Worm (Caenorhabditis elegans): ENCODE data around the gene old-1.

Gene old-1

ce11 chrII:9868698-9869097 is at the start of gene old-1:
Gene old-1, minus strand, starts transcription at chrII:9868747.
- no peak for TF ChIP-seq ceh-83 (GFP tag; optimal IDR thresholded peaks at IDR 0.05)
- no peak for TF ChIP-seq unc-120 (tag; optimal IDR thresholded peaks at IDR 0.05; ENCODE audit: poor library complexity, severe bottlenecking)
- TF ChIP-seq unc-62 (GFP tag; optimal IDR thresholded peaks at IDR 0.05), result no peak
- TF ChIP-seq ceh-39 (tag; optimal IDR thresholded peaks at IDR 0.05), result no peak
- TF ChIP-seq nhr-12 (tag; optimal IDR thresholded peaks at IDR 0.05), result no peak
- no peak for TF ChIP-seq cnd-1 (tag; optimal IDR thresholded peaks at IDR 0.05)
- TF ChIP-seq zip-8 (tag; optimal IDR thresholded peaks at IDR 0.05), result no peak
- no peak for TF ChIP-seq blmp-1 (tag; optimal IDR thresholded peaks at IDR 0.05)
- no peak for TF ChIP-seq M03D4.4 (tag; optimal IDR thresholded peaks at IDR 0.05)
- no peak for TF ChIP-seq mls-2 (tag; optimal IDR thresholded peaks at IDR 0.05)
- no peak for TF ChIP-seq nhr-237 (tag; optimal IDR thresholded peaks at IDR 0.05)
- no peak for TF ChIP-seq nhr-2 (tag; optimal IDR thresholded peaks at IDR 0.05)
- TF ChIP-seq tbx-8 (GFP tag; optimal IDR thresholded peaks at IDR 0.05), result no peak
- no peak for TF ChIP-seq hlh-1 (tag; optimal IDR thresholded peaks at IDR 0.05)
- no peak for TF ChIP-seq sptf-1 (tag; optimal IDR thresholded peaks at IDR 0.05)
- no peak for TF ChIP-seq snpc-4 (tag; optimal IDR thresholded peaks at IDR 0.05)
- TF ChIP-seq ces-1 (GFP tag; optimal IDR thresholded peaks at IDR 0.05), result no peak
- TF ChIP-seq ceh-43 (GFP tag; optimal IDR thresholded peaks at IDR 0.05), result no peak
- no peak for TF ChIP-seq drap-1 (GFP tag; optimal IDR thresholded peaks at IDR 0.05)
- no peak for TF ChIP-seq ztf-11 (tag; optimal IDR thresholded peaks at IDR 0.05)

ce11 chrII:9917904-9918303 is 49.4 kb upstream of the old-1 start, which contains the start of gene C05C10.8:
Gene C05C10.8, minus strand, starts transcription at chrII:9918004.
- TF ChIP-seq bed-3 (GFP tag; optimal IDR thresholded peaks at IDR 0.05) (no peak), blmp-1 (tag; optimal IDR thresholded peaks at IDR 0.05) (no peak), lin-32 (GFP tag; optimal IDR thresholded peaks at IDR 0.05) (no peak), lin-13 (tag; optimal IDR thresholded peaks at IDR 0.05) (no peak), unc-120 (tag; optimal IDR thresholded peaks at IDR 0.05; ENCODE audit: poor library complexity, severe bottlenecking) (no peak), sptf-1 (tag; optimal IDR thresholded peaks at IDR 0.05) (no peak), tbx-8 (GFP tag; optimal IDR thresholded peaks at IDR 0.05) (no peak), elt-1 (tag; optimal IDR thresholded peaks at IDR 0.05; ENCODE audit: borderline replicate concordance, insufficient read depth) (no peak), pha-4 (tag; optimal IDR thresholded peaks at IDR 0.05) (no peak), drap-1 (GFP tag; optimal IDR thresholded peaks at IDR 0.05) (no peak), elt-3 (tag; optimal IDR thresholded peaks at IDR 0.05) (no peak), ceh-83 (GFP tag; optimal IDR thresholded peaks at IDR 0.05) (no peak)

- TF ChIP-seq zip-8 (tag; optimal IDR thresholded peaks at IDR 0.05), result no peak
- TF ChIP-seq lin-13 (tag; optimal IDR thresholded peaks at IDR 0.05), result no peak
- no peak for TF ChIP-seq tbx-8 (GFP tag; optimal IDR thresholded peaks at IDR 0.05)
- no peak for TF ChIP-seq cnd-1 (tag; optimal IDR thresholded peaks at IDR 0.05)
- TF ChIP-seq drap-1 (GFP tag; optimal IDR thresholded peaks at IDR 0.05), result no peak
- TF ChIP-seq nhr-237 (tag; optimal IDR thresholded peaks at IDR 0.05), result no peak
- TF ChIP-seq unc-120 (tag; optimal IDR thresholded peaks at IDR 0.05; ENCODE audit: poor library complexity, severe bottlenecking), result no peak
- TF ChIP-seq ham-2 (GFP tag; optimal IDR thresholded peaks at IDR 0.05), result no peak
- TF ChIP-seq lsy-2 (tag; optimal IDR thresholded peaks at IDR 0.05), result no peak
- no peak for TF ChIP-seq hlh-1 (tag; optimal IDR thresholded peaks at IDR 0.05)
- TF ChIP-seq nhr-2 (tag; optimal IDR thresholded peaks at IDR 0.05), result no peak
- no peak for TF ChIP-seq nhr-76 (tag; optimal IDR thresholded peaks at IDR 0.05)
- TF ChIP-seq sem-2 (GFP tag; optimal IDR thresholded peaks at IDR 0.05), result no peak
Measured at ce11 chrII:9916177-9916576, 47.6 kb upstream of the old-1 start, which contains the start of gene F26C11.4. Gene F26C11.4, minus strand, starts transcription at chrII:9916277.

ce11 chrII:9914999-9915398 is 46.5 kb upstream of the old-1 start, which contains the start of gene F26C11.3:
Gene F26C11.3, minus strand, starts transcription at chrII:9915099.
- TF ChIP-seq elt-3 (tag; optimal IDR thresholded peaks at IDR 0.05) (no peak), unc-120 (tag; optimal IDR thresholded peaks at IDR 0.05; ENCODE audit: poor library complexity, severe bottlenecking) (no peak), mep-1 (tag; optimal IDR thresholded peaks at IDR 0.05) (no peak), hlh-1 (tag; optimal IDR thresholded peaks at IDR 0.05) (no peak), cnd-1 (tag; optimal IDR thresholded peaks at IDR 0.05) (no peak), pha-4 (tag; optimal IDR thresholded peaks at IDR 0.05) (no peak)

ce11 chrII:9904459-9904858 is 35.9 kb upstream of the old-1 start:
- TF ChIP-seq unc-62 (GFP tag; optimal IDR thresholded peaks at IDR 0.05) (no peak), nhr-237 (tag; optimal IDR thresholded peaks at IDR 0.05) (no peak), pha-4 (tag; optimal IDR thresholded peaks at IDR 0.05) (no peak), ham-2 (GFP tag; optimal IDR thresholded peaks at IDR 0.05) (no peak), sptf-1 (tag; optimal IDR thresholded peaks at IDR 0.05) (no peak), lin-13 (tag; optimal IDR thresholded peaks at IDR 0.05) (no peak), lin-32 (GFP tag; optimal IDR thresholded peaks at IDR 0.05) (no peak), ztf-11 (tag; optimal IDR thresholded peaks at IDR 0.05) (no peak), nhr-76 (tag; optimal IDR thresholded peaks at IDR 0.05) (no peak), unc-120 (tag; optimal IDR thresholded peaks at IDR 0.05; ENCODE audit: poor library complexity, severe bottlenecking) (no peak), zip-8 (tag; optimal IDR thresholded peaks at IDR 0.05) (no peak), ces-1 (GFP tag; optimal IDR thresholded peaks at IDR 0.05) (no peak)
